Worm (Caenorhabditis elegans): ENCODE measurements around the gene gst-33.

ce11 chrV:3502038-3502437, 33.7 kb upstream of the gst-33 start, which contains the start of the genes C07G3.8 and C07G3.10:
- TF ChIP-seq snpc-4 (GFP tag; optimal IDR thresholded peaks at IDR 0.05) = no peak
- no peak for TF ChIP-seq snpc-4 (tag; optimal IDR thresholded peaks at IDR 0.05)
- no peak for TF ChIP-seq snpc-3.4 (tag; optimal IDR thresholded peaks at IDR 0.05)
- TF ChIP-seq pha-4 (tag; optimal IDR thresholded peaks at IDR 0.05) = no peak
- no peak for TF ChIP-seq F39B2.1 (GFP tag; IDR thresholded peaks at IDR 0.05)
- TF ChIP-seq nfya-2 (GFP tag; IDR thresholded peaks at IDR 0.05) = no peak
- no peak for TF ChIP-seq atf-7 (tag; optimal IDR thresholded peaks at IDR 0.05)
- TF ChIP-seq unc-62 (GFP tag; optimal IDR thresholded peaks at IDR 0.05) = no peak
- TF ChIP-seq nhr-179 (tag; optimal IDR thresholded peaks at IDR 0.05) = no peak

Measured in whole organism, young adult.